Worm (Caenorhabditis elegans) whole organism, L2 larva: ENCODE results near the gene pqn-37.

ENCODE experiments used
- C34F6.9 ChIP-seq: fragments of 150-350 bp; optimal IDR thresholded peaks from 2 replicates; lab custom pipeline; 2014; ENCODE audit warnings: missing biosample characterization, missing genetic modification characterization
- F13H6.1 ChIP-seq: sonication (generic microtip); optimal IDR thresholded peaks from 2 replicates; lab custom pipeline; 2016; ENCODE audit warnings: missing genetic modification characterization, missing compliant biosample characterization
- R02D3.7 ChIP-seq: fragments of 150-350 bp; optimal IDR thresholded peaks from 2 replicates; lab custom pipeline; 2014; ENCODE audit warnings: missing biosample characterization, missing genetic modification characterization
- Y55F3AM.14 ChIP-seq: fragments of 200-800 bp; sonication (Bioruptor generic); optimal IDR thresholded peaks from 2 replicates; lab custom pipeline; 2018; ENCODE audit warnings: mild to moderate bottlenecking, missing genetic modification characterization, missing compliant biosample characterization
- ZK546.5 ChIP-seq: sonication (generic microtip); optimal IDR thresholded peaks from 2 replicates; lab custom pipeline; 2017; ENCODE audit warnings: missing biosample characterization, missing genetic modification characterization
- blmp-1 ChIP-seq: sonication (generic microtip); optimal IDR thresholded peaks from 2 replicates; lab custom pipeline; 2017; ENCODE audit warnings: missing genetic modification characterization, mild to moderate bottlenecking, missing compliant biosample characterization, antibody characterized with exemption, moderate library complexity; ENCODE audit not compliant: insufficient read depth
- ceh-82 ChIP-seq: fragments of 150-350 bp; optimal IDR thresholded peaks from 2 replicates; lab custom pipeline; 2014; ENCODE audit warnings: missing biosample characterization, missing genetic modification characterization
- crh-2 ChIP-seq: sonication (generic microtip); optimal IDR thresholded peaks from 2 replicates; lab custom pipeline; 2017; ENCODE audit warnings: missing biosample characterization, missing genetic modification characterization
- gmeb-1 ChIP-seq: fragments of 150-350 bp; optimal IDR thresholded peaks from 2 replicates; lab custom pipeline; 2014; ENCODE audit warnings: missing biosample characterization, missing genetic modification characterization
- lin-13 ChIP-seq: fragments of 150-350 bp; optimal IDR thresholded peaks from 2 replicates; lab custom pipeline; 2014; ENCODE audit warnings: missing biosample characterization, missing genetic modification reagents, missing genetic modification characterization
- lsy-2 ChIP-seq, 2 experiments: fragments of 150-350 bp in 1 of 2; sonication (generic microtip) in 1 of 2; optimal IDR thresholded peaks; 2 replicates each; lab custom pipeline; 2014 to 2017; ENCODE audit warnings: missing biosample characterization in 2 of 2, missing genetic modification characterization in 2 of 2
- mab-5 ChIP-seq: fragments of 150-350 bp; optimal IDR thresholded peaks from 2 replicates; lab custom pipeline; 2014; ENCODE audit warnings: missing biosample characterization, missing genetic modification characterization
- mdl-1 ChIP-seq, 2 experiments: fragments of 150-350 bp in 1 of 2; sonication (generic microtip) in 1 of 2; optimal IDR thresholded peaks; 2 replicates each; lab custom pipeline; 2017; ENCODE audit warnings: missing biosample characterization in 2 of 2, missing genetic modification characterization in 2 of 2
- nhr-10 ChIP-seq: sonication (generic microtip); optimal IDR thresholded peaks from 2 replicates; lab custom pipeline; 2017; ENCODE audit warnings: missing biosample characterization, missing genetic modification characterization
- nhr-11 ChIP-seq: fragments of 150-350 bp; optimal IDR thresholded peaks from 2 replicates; lab custom pipeline; 2014; ENCODE audit warnings: missing biosample characterization, missing genetic modification characterization
- nhr-129 ChIP-seq: fragments of 150-350 bp; optimal IDR thresholded peaks from 2 replicates; lab custom pipeline; 2014; ENCODE audit warnings: missing biosample characterization, missing genetic modification characterization
- nhr-21 ChIP-seq: fragments of 150-350 bp; optimal IDR thresholded peaks from 2 replicates; lab custom pipeline; 2014; ENCODE audit warnings: missing biosample characterization, missing genetic modification characterization
- nhr-25 ChIP-seq: fragments of 150-350 bp; sonication (generic microtip); optimal IDR thresholded peaks from 3 replicates; lab custom pipeline; 2014; ENCODE audit warnings: missing biosample characterization, missing genetic modification characterization
- nhr-6 ChIP-seq: fragments of 150-350 bp; optimal IDR thresholded peaks from 2 replicates; lab custom pipeline; 2014; ENCODE audit warnings: missing biosample characterization, missing genetic modification characterization
- nhr-77 ChIP-seq: fragments of 150-350 bp; optimal IDR thresholded peaks from 2 replicates; lab custom pipeline; 2014; ENCODE audit warnings: missing biosample characterization, missing genetic modification characterization
- sma-9 ChIP-seq, 2 experiments: fragments of 150-350 bp in 1 of 2; sonication (generic microtip) in 1 of 2; optimal IDR thresholded peaks; 2 replicates each; lab custom pipeline; 2014 to 2016; ENCODE audit warnings: missing genetic modification characterization in 2 of 2, mild to moderate bottlenecking in 1 of 2, missing biosample characterization in 1 of 2, missing compliant biosample characterization in 1 of 2, missing genetic modification reagents in 1 of 2, moderate library complexity in 1 of 2
- unc-39 ChIP-seq: fragments of 150-350 bp; optimal IDR thresholded peaks from 2 replicates; lab custom pipeline; 2014; ENCODE audit warnings: missing biosample characterization, missing genetic modification characterization
- zag-1 ChIP-seq: fragments of 150-350 bp; optimal IDR thresholded peaks from 2 replicates; lab custom pipeline; 2014; ENCODE audit warnings: missing biosample characterization, missing genetic modification characterization
- ztf-1 ChIP-seq: fragments of 200-800 bp; sonication (Bioruptor generic); conservative IDR thresholded peaks from 2 replicates; pipeline ENCODE4 v1.3.6; 2022; ENCODE audit warnings: missing genetic modification characterization, missing compliant biosample characterization

pqn-37 gene

ce11 chrX:3202350-3202749 is 48.0 kb downstream of the pqn-37 start:
- TF ChIP-seq blmp-1 (tag; lab: Kevin White, UChicago) (no peak), ceh-82 (tag; lab: Kevin White, UChicago) (no peak)

- TF ChIP-seq mdl-1 (tag; optimal IDR thresholded peaks at IDR 0.05; lab: Kevin White, UChicago) = no peak
- no peak for TF ChIP-seq F13H6.1 (tag; lab: Kevin White, UChicago)
- TF ChIP-seq C34F6.9 (tag; lab: Kevin White, UChicago) = no peak
- TF ChIP-seq Y55F3AM.14 (GFP tag; lab: Kevin White, UChicago) = no peak
- no peak for TF ChIP-seq nhr-11 (tag; lab: Kevin White, UChicago)
- TF ChIP-seq lsy-2 (tag; optimal IDR thresholded peaks at IDR 0.05; lab: Kevin White, UChicago) = no peak
- TF ChIP-seq nhr-25 (tag; lab: Kevin White, UChicago) = no peak
- TF ChIP-seq nhr-10 (tag; lab: Kevin White, UChicago) = no peak
- no peak for TF ChIP-seq lin-13 (GFP tag; lab: Kevin White, UChicago)
- TF ChIP-seq nhr-21 = no peak
- TF ChIP-seq mab-5 (tag; lab: Kevin White, UChicago) = no peak
- TF ChIP-seq R02D3.7 = no peak
- no peak for TF ChIP-seq nhr-129
Observed at ce11 chrX:3199249-3199648, 51.1 kb downstream of the pqn-37 start, which contains the start of gene fax-1. Gene fax-1, minus strand, starts transcription at chrX:3199349.

- TF ChIP-seq nhr-25 (tag; lab: Kevin White, UChicago) (no peak), ztf-1 (GFP tag; lab: Robert Waterston, UW) (no peak), unc-39 (tag; lab: Kevin White, UChicago) (no peak), zag-1 (tag; lab: Kevin White, UChicago) (no peak), ZK546.5 (no peak), Y55F3AM.14 (GFP tag; lab: Kevin White, UChicago) (no peak), sma-9 (GFP tag; optimal IDR thresholded peaks at IDR 0.05; lab: Kevin White, UChicago) (no peak), sma-9 (tag; optimal IDR thresholded peaks at IDR 0.05; lab: Kevin White, UChicago) (no peak), nhr-6 (tag; lab: Kevin White, UChicago) (no peak), mab-5 (tag; lab: Kevin White, UChicago) (no peak), nhr-77 (tag; lab: Kevin White, UChicago) (no peak), nhr-10 (tag; lab: Kevin White, UChicago) (no peak), nhr-129 (no peak), crh-2 (tag; lab: Kevin White, UChicago) (no peak), gmeb-1 (tag; lab: Kevin White, UChicago) (no peak), ceh-82 (tag; lab: Kevin White, UChicago) (no peak)
Observed at ce11 chrX:3197319-3197718, 53.0 kb downstream of the pqn-37 start.
